Fruit fly (Drosophila melanogaster) whole organism, prepupa: ENCODE data around the gene Myo61F.

Experiments
- CG11762 ChIP-seq: fragments of 200-800 bp; sonication (Bioruptor generic); optimal IDR thresholded peaks from 3 replicates; lab custom pipeline; 2016; ENCODE audit warnings: missing biosample characterization, missing genetic modification characterization; ENCODE audit not compliant: insufficient read depth
- CG11902 ChIP-seq: fragments of 200-800 bp; sonication (Bioruptor generic); optimal IDR thresholded peaks from 3 replicates; lab custom pipeline; 2016; ENCODE audit warnings: missing biosample characterization, missing genetic modification characterization
- CG1621 ChIP-seq: fragments of 200-800 bp; sonication (Bioruptor generic); optimal IDR thresholded peaks from 3 replicates; lab custom pipeline; 2018; ENCODE audit warnings: missing biosample characterization, mild to moderate bottlenecking, missing genetic modification characterization
- Gug ChIP-seq: fragments of 200-800 bp; sonication (Bioruptor generic); IDR thresholded peaks from 2 replicates; pipeline ENCODE4 v1.3.6; 2022; ENCODE audit warnings: missing biosample characterization, missing genetic modification characterization
- cyc ChIP-seq: fragments of 200-800 bp; sonication (Bioruptor generic); optimal IDR thresholded peaks from 3 replicates; lab custom pipeline; 2016; ENCODE audit warnings: missing biosample characterization, missing genetic modification characterization

DNA sequence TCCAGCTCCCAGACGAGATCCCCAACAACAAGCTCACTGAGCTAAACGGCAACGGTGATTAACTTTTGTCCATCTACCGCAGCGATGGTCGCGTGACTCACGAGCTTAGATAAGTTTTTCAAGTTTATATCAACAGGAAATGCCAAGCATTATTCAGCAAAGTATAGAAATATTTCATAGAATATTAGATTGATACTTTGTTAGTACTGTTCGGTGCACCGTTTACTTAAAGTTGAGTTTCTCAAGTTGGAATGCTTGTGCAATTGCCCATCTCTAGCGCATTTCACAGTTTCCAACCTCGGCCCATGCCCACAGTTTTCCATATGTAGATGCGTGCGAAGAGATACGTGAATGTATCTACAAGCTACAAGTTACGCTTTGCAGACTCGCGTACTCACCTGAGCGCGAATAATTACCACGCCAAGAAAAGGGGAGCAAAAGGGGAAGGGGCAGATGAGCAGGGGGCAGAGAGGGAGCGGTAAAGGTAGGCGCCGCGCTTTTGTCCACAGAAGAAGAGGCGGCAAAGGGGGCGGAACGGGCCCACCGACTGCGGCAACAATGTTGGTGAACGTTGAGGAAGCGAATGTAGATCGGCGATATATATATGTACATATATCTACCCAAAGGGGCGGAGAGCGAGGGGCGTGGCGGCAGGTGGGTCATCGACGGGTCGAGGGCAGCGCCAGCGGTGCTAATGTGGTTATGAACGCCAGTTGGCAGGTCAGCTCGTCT lies 57.9 kb downstream of the Myo61F start:
- TF ChIP-seq CG11762 (GFP tag; lab: Kevin White, UChicago) (no peak), CG11902 (no peak), CG1621 (tag; lab: Kevin White, UChicago) (peak; percentile 38), Gug (GFP tag; lab: Robert Waterston, UW) (peak; percentile 53; the same call in 1 of the 2 replicates), cyc (no peak)
